Fruit fly (Drosophila melanogaster) whole organism, wandering third instar larva: Measurements from ENCODE around the gene ihog.

Source experiments
- Abd-B ChIP-seq: fragments of >200 bp; optimal IDR thresholded peaks from 2 replicates; lab custom pipeline; 2017; ENCODE audit warnings: missing biosample characterization, missing genetic modification characterization
- CG9705 ChIP-seq: fragments of 200-800 bp; sonication (Bioruptor generic); optimal IDR thresholded peaks from 2 replicates; lab custom pipeline; 2018; ENCODE audit warnings: missing biosample characterization, mild to moderate bottlenecking, missing genetic modification characterization
- Dfd ChIP-seq: fragments of >200 bp; optimal IDR thresholded peaks from 2 replicates; lab custom pipeline; 2017; ENCODE audit warnings: missing biosample characterization, missing genetic modification characterization
- Dif ChIP-seq: fragments of 200-275, 200-300 bp; sonication (Bioruptor generic); optimal IDR thresholded peaks from 2 replicates; lab custom pipeline; 2018; ENCODE audit warnings: missing biosample characterization, missing genetic modification characterization; ENCODE audit not compliant: partially characterized antibody
- GATAd ChIP-seq: sonication (Bioruptor generic); optimal IDR thresholded peaks from 2 replicates; lab custom pipeline; 2016; ENCODE audit warnings: missing biosample characterization, missing genetic modification characterization
- HLH106 ChIP-seq: fragments of 200-800 bp; optimal IDR thresholded peaks from 3 replicates; lab custom pipeline; 2019; ENCODE audit warnings: missing biosample characterization, mild to moderate bottlenecking, missing genetic modification characterization, moderate library complexity
- Hnf4 ChIP-seq: fragments of 200-800 bp; sonication (Bioruptor generic); optimal IDR thresholded peaks from 2 replicates; lab custom pipeline; 2016; ENCODE audit warnings: missing biosample characterization, mild to moderate bottlenecking, missing genetic modification characterization
- Hr78 ChIP-seq: fragments of >200 bp; optimal IDR thresholded peaks from 2 replicates; lab custom pipeline; 2017; ENCODE audit warnings: missing biosample characterization, missing genetic modification characterization
- Hr83 ChIP-seq: fragments of 200-300 bp; sonication (Bioruptor generic); optimal IDR thresholded peaks from 2 replicates; lab custom pipeline; 2016; ENCODE audit warnings: missing biosample characterization, mild to moderate bottlenecking, missing genetic modification characterization, moderate library complexity; ENCODE audit not compliant: poor library complexity, severe bottlenecking
- Jra ChIP-seq: sonication (Bioruptor generic); optimal IDR thresholded peaks from 2 replicates; lab custom pipeline; 2016; ENCODE audit warnings: missing biosample characterization, missing genetic modification characterization
- Myc ChIP-seq: fragments of >200 bp; optimal IDR thresholded peaks from 2 replicates; lab custom pipeline; 2017
- N ChIP-seq: fragments of >200 bp; optimal IDR thresholded peaks from 2 replicates; lab custom pipeline; 2018; ENCODE audit warnings: missing biosample characterization, missing external identifiers, missing genetic modification characterization
- OdsH ChIP-seq: fragments of 200-800 bp; sonication (Bioruptor generic); optimal IDR thresholded peaks from 2 replicates; lab custom pipeline; 2016; ENCODE audit warnings: missing biosample characterization, mild to moderate bottlenecking, missing genetic modification characterization
- Rel ChIP-seq, 2 experiments: fragments of 200-800 bp; sonication (Bioruptor generic) in 1 of 2; optimal IDR thresholded peaks; 2 replicates in 1 of 2; 3 replicates in 1 of 2; lab custom pipeline; 2016 to 2019; ENCODE audit warnings: mild to moderate bottlenecking in 2 of 2, missing biosample characterization in 2 of 2, missing genetic modification characterization in 2 of 2, moderate library complexity in 1 of 2
- Sp1 ChIP-seq: fragments of 200-800 bp; sonication (Bioruptor generic); optimal IDR thresholded peaks from 3 replicates; lab custom pipeline; 2019; ENCODE audit warnings: missing biosample characterization, mild to moderate bottlenecking, missing genetic modification characterization, moderate library complexity
- Vsx2 ChIP-seq: fragments of 200-300, 225-300 bp; sonication (Bioruptor generic); optimal IDR thresholded peaks from 2 replicates; lab custom pipeline; 2018; ENCODE audit warnings: missing biosample characterization, missing genetic modification characterization; ENCODE audit not compliant: partially characterized antibody
- br ChIP-seq: fragments of 200-800 bp; sonication (Bioruptor generic); optimal IDR thresholded peaks from 2 replicates; lab custom pipeline; 2016; ENCODE audit warnings: missing biosample characterization, missing genetic modification characterization
- brk ChIP-seq: fragments of 200-800 bp; sonication (Bioruptor generic); optimal IDR thresholded peaks from 2 replicates; lab custom pipeline; 2016; ENCODE audit warnings: missing biosample characterization, mild to moderate bottlenecking, missing genetic modification characterization
- dl ChIP-seq, 2 experiments: fragments of 175-275, 200-275 bp in 1 of 2; fragments of 200-275 bp in 1 of 2; sonication (Bioruptor generic); optimal IDR thresholded peaks; lab custom pipeline; 2018; ENCODE audit warnings: mild to moderate bottlenecking in 2 of 2, missing biosample characterization in 2 of 2, missing genetic modification characterization in 2 of 2, moderate library complexity in 2 of 2; ENCODE audit not compliant: partially characterized antibody in 2 of 2, insufficient read depth in 1 of 2
- dmrt93B ChIP-seq: fragments of 200-800 bp; sonication (Bioruptor generic); optimal IDR thresholded peaks from 2 replicates; lab custom pipeline; 2018; ENCODE audit warnings: missing biosample characterization, mild to moderate bottlenecking, missing genetic modification characterization
- dsf ChIP-seq: sonication (Bioruptor generic); optimal IDR thresholded peaks from 2 replicates; lab custom pipeline; 2016; ENCODE audit warnings: missing biosample characterization, missing genetic modification characterization, borderline replicate concordance
- ey ChIP-seq: fragments of 200-800 bp; sonication (Bioruptor generic); optimal IDR thresholded peaks from 2 replicates; lab custom pipeline; 2016; ENCODE audit warnings: missing biosample characterization, missing genetic modification characterization
- h ChIP-seq: fragments of 200-800 bp; sonication (Bioruptor generic); optimal IDR thresholded peaks from 3 replicates; lab custom pipeline; 2016; ENCODE audit warnings: missing biosample characterization, mild to moderate bottlenecking, missing genetic modification characterization
- jim ChIP-seq: fragments of 175-275, 200-325 bp; sonication (Bioruptor generic); optimal IDR thresholded peaks from 2 replicates; lab custom pipeline; 2016; ENCODE audit warnings: missing biosample characterization, mild to moderate bottlenecking, missing genetic modification characterization
- lola ChIP-seq: fragments of >200 bp; optimal IDR thresholded peaks from 2 replicates; lab custom pipeline; 2017; ENCODE audit warnings: missing biosample characterization, missing genetic modification characterization
- pan ChIP-seq: fragments of >200 bp; optimal IDR thresholded peaks from 2 replicates; lab custom pipeline; 2017
- psq ChIP-seq: fragments of 200-800 bp; sonication (Bioruptor generic); optimal IDR thresholded peaks from 3 replicates; lab custom pipeline; 2017; ENCODE audit warnings: missing biosample characterization, mild to moderate bottlenecking, missing genetic modification characterization, moderate library complexity
- rgr ChIP-seq: fragments of 200-800 bp; sonication (Bioruptor generic); optimal IDR thresholded peaks from 3 replicates; lab custom pipeline; 2016; ENCODE audit warnings: missing biosample characterization, mild to moderate bottlenecking, missing genetic modification characterization
- sv ChIP-seq: fragments of 200-800 bp; sonication (Bioruptor generic); optimal IDR thresholded peaks from 3 replicates; lab custom pipeline; 2016; ENCODE audit warnings: missing biosample characterization, missing genetic modification characterization
- tai ChIP-seq: sonication (Bioruptor generic); optimal IDR thresholded peaks from 2 replicates; lab custom pipeline; 2016; ENCODE audit warnings: missing biosample characterization, missing genetic modification characterization
- usp ChIP-seq: fragments of >200 bp; optimal IDR thresholded peaks from 2 replicates; lab custom pipeline; 2017; ENCODE audit warnings: missing biosample characterization, missing genetic modification characterization

ihog gene

dm6 chr2L:6960165-6960564 lies 11.6 kb upstream of the ihog start, which contains the start of the genes Atac1 and Hmgcl:
Gene Atac1, minus strand, starts transcription at chr2L:6960328.
Gene Hmgcl, plus strand, starts transcription at chr2L:6960377.
- TF ChIP-seq Dfd (GFP tag; lab: Kevin White, UChicago) = no peak
- TF ChIP-seq Vsx2 (GFP tag; lab: Kevin White, UChicago) = no peak
- no peak for TF ChIP-seq dl (GFP tag; optimal IDR thresholded peaks at IDR 0.05; lab: Kevin White, UChicago; ENCODE audit: insufficient read depth in 1 of 2, partially characterized antibody in 2 of 2)
- TF ChIP-seq Dif (GFP tag; lab: Kevin White, UChicago) = no peak
- no peak for TF ChIP-seq sv (GFP tag; lab: Kevin White, UChicago)
- TF ChIP-seq rgr (GFP tag; lab: Kevin White, UChicago) = no peak
- no peak for TF ChIP-seq pan (lab: Kevin White, UChicago)
- no peak for TF ChIP-seq Hr83 (GFP tag; lab: Kevin White, UChicago)
- no peak for TF ChIP-seq N (GFP tag; lab: Kevin White, UChicago)
- TF ChIP-seq usp (GFP tag; lab: Kevin White, UChicago) = no peak
- no peak for TF ChIP-seq tai (GFP tag; lab: Kevin White, UChicago)
- TF ChIP-seq brk (GFP tag; lab: Kevin White, UChicago) = no peak
- TF ChIP-seq Hr78 (GFP tag; lab: Kevin White, UChicago) = no peak
- no peak for TF ChIP-seq lola (GFP tag; lab: Kevin White, UChicago)
- TF ChIP-seq GATAd (GFP tag; lab: Kevin White, UChicago) = no peak

DNA sequence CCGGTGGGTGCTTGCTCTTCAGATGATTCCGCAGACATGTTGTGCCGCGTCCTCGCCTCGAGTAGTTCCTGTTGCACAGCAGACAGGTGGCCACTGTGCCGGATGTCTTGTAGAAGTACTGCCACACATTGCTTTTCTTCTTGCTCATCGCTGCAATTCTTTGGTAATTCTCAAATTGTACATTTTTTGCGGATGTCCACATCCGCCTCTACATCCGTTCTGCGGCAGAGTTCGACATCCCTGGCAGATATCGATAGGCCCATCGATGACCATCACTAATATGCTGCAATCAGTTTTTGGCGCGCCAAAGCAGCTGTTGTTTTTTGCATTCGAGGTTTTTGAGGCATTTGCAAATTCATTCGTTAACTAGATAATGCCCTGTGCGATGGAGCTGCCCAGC lies 8.1 kb upstream of the ihog start, which contains the start of the genes CG13775 and CG3430:
Gene CG13775 (minus strand): TSS at position 226 of the 400 bp plus-strand sequence.
Gene CG3430 (plus strand): TSS at position 284 of the 400 bp plus-strand sequence.
- peak; percentile 5 for TF ChIP-seq OdsH (GFP tag; lab: Kevin White, UChicago)
- peak; percentile 33 for TF ChIP-seq Myc (lab: Kevin White, UChicago)
- TF ChIP-seq HLH106 (tag; lab: Kevin White, UChicago) = peak; percentile 39
- TF ChIP-seq dmrt93B (GFP tag; lab: Kevin White, UChicago) = no peak
- peak; percentile 0 for TF ChIP-seq psq (GFP tag; lab: Kevin White, UChicago)

DNA sequence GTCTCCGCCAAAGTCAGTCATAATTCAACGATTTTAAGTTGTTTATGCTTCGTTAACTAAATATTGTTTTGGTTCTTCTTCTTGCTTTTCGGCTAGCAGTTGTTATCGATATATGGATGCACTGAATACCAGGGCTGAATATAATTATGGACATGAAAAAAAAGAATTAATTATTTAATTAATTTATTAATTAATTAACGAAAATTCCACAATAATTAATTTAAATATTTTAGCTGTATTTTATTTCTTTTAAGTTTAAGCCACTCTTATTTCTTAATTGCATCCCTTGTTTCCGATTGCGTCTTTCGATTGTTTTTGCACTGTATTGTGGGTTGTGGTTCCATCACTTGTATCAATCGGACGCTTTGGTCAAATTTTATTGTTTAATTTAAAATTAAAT lies 1.5 kb upstream of the ihog start, which contains the start of the genes Gas41 and SA1:
Gene Gas41 (minus strand): TSS at position 112 of the 400 bp plus-strand sequence.
Gene SA1 (plus strand): TSS at position 326 of the 400 bp plus-strand sequence.
- peak; percentile 78 for TF ChIP-seq dsf (GFP tag; lab: Kevin White, UChicago)
- peak; percentile 90 for TF ChIP-seq Sp1 (GFP tag; lab: Kevin White, UChicago)
- TF ChIP-seq psq (GFP tag; lab: Kevin White, UChicago) = peak; percentile 44
- TF ChIP-seq sv (GFP tag; lab: Kevin White, UChicago) = peak; percentile 44
- TF ChIP-seq HLH106 (tag; lab: Kevin White, UChicago) = peak; percentile 91
- TF ChIP-seq CG9705 = peak; percentile 64
- peak; percentile 62 for TF ChIP-seq br (GFP tag; lab: Kevin White, UChicago)
- peak; percentile 88 for TF ChIP-seq OdsH (GFP tag; lab: Kevin White, UChicago)
- TF ChIP-seq ey (GFP tag; lab: Kevin White, UChicago) = peak; percentile 76
- TF ChIP-seq N (GFP tag; lab: Kevin White, UChicago) = no peak
- TF ChIP-seq dl (GFP tag; optimal IDR thresholded peaks at IDR 0.05; lab: Kevin White, UChicago; ENCODE audit: insufficient read depth in 1 of 2, partially characterized antibody in 2 of 2) = no peak

dm6 chr2L:6945088-6945487 lies 3.5 kb downstream of the ihog start, which contains the start of gene Fgop2:
Gene Fgop2, minus strand, starts transcription at chr2L:6945289.
- TF ChIP-seq Jra (GFP tag; lab: Kevin White, UChicago) = no peak
- TF ChIP-seq Rel (GFP tag; optimal IDR thresholded peaks at IDR 0.05; lab: Kevin White, UChicago) = no peak
- TF ChIP-seq Rel (tag; optimal IDR thresholded peaks at IDR 0.05; lab: Kevin White, UChicago) = peak; percentile 7
- TF ChIP-seq Hr83 (GFP tag; lab: Kevin White, UChicago) = no peak
- TF ChIP-seq Hnf4 = no peak

DNA sequence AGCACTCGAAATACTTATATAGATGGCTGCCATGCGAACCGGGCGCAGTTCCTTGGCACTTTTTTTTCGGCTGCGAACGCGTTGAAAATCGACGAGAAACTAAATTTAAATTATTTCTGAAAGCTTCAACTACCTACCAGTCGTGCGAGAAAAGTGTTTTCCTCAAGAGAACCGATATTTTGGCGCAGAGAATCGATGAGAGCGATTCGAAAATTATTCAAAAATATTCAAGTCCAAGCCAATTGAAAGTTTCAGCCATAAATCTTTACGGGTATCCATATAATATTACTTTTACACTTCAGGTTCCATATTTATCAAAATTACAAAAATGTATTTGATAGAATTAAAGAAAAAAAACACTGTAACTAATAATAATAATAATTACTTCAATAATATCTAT lies 5.9 kb downstream of the ihog start, which contains the start of gene CG18304:
Gene CG18304 (minus strand): TSS at position 101 of the 400 bp plus-strand sequence.
- TF ChIP-seq jim (GFP tag; lab: Kevin White, UChicago) (no peak), Myc (lab: Kevin White, UChicago) (no peak), pan (lab: Kevin White, UChicago) (no peak), Rel (GFP tag; optimal IDR thresholded peaks at IDR 0.05; lab: Kevin White, UChicago) (no peak), Rel (tag; optimal IDR thresholded peaks at IDR 0.05; lab: Kevin White, UChicago) (no peak), CG9705 (no peak), h (GFP tag; lab: Kevin White, UChicago) (no peak), Dfd (GFP tag; lab: Kevin White, UChicago) (no peak), Hr83 (GFP tag; lab: Kevin White, UChicago) (no peak), Abd-B (GFP tag; lab: Kevin White, UChicago) (no peak), Hr78 (GFP tag; lab: Kevin White, UChicago) (no peak), Jra (GFP tag; lab: Kevin White, UChicago) (no peak)
- TF ChIP-seq, all 38 proteins: peak for 0
